Fruit fly (Drosophila melanogaster) whole organism, embryonic: ENCODE results near the gene Gr36c.
A peak's percentile ranks its signal among the peaks of the same experiment; 100 is the strongest.

Source experiments
- Atf-2 ChIP-seq: fragments of 200-800 bp; sonication (Bioruptor generic); optimal IDR thresholded peaks from 2 replicates; lab custom pipeline; 2016; ENCODE audit warnings: missing biosample characterization, missing genetic modification characterization
- CG10565 ChIP-seq: fragments of 200-800 bp; sonication (Bioruptor generic); optimal IDR thresholded peaks from 3 replicates; lab custom pipeline; 2016; ENCODE audit warnings: missing biosample characterization, mild to moderate bottlenecking, missing genetic modification characterization
- CG11504 ChIP-seq: fragments of 200-800 bp; sonication (Bioruptor generic); optimal IDR thresholded peaks from 3 replicates; lab custom pipeline; 2019; ENCODE audit warnings: missing biosample characterization, mild to moderate bottlenecking, missing genetic modification characterization, moderate library complexity
- CG1233 ChIP-seq: fragments of 200-800 bp; sonication (Bioruptor generic); optimal IDR thresholded peaks from 4 replicates; lab custom pipeline; 2018; ENCODE audit warnings: missing biosample characterization, mild to moderate bottlenecking, missing genetic modification characterization
- CG12391 ChIP-seq: fragments of 200-800 bp; sonication (Bioruptor generic); optimal IDR thresholded peaks from 3 replicates; lab custom pipeline; 2018; ENCODE audit warnings: missing biosample characterization, mild to moderate bottlenecking, missing genetic modification characterization, moderate library complexity
- CG15011 ChIP-seq: fragments of 200-800 bp; sonication (Bioruptor generic); optimal IDR thresholded peaks from 3 replicates; lab custom pipeline; 2018; ENCODE audit warnings: missing biosample characterization, mild to moderate bottlenecking, missing genetic modification characterization
- CG15269 ChIP-seq: fragments of 200-800 bp; sonication (Bioruptor generic); optimal IDR thresholded peaks from 2 replicates; lab custom pipeline; 2018; ENCODE audit warnings: missing biosample characterization, mild to moderate bottlenecking, missing genetic modification characterization, moderate library complexity
- CG1602 ChIP-seq: fragments of 200-800 bp; sonication (Bioruptor generic); optimal IDR thresholded peaks from 3 replicates; lab custom pipeline; 2016; ENCODE audit warnings: missing biosample characterization, missing genetic modification characterization
- CG17385 ChIP-seq: fragments of 200-800 bp; sonication (Bioruptor generic); optimal IDR thresholded peaks from 3 replicates; lab custom pipeline; 2018; ENCODE audit warnings: missing biosample characterization, mild to moderate bottlenecking, missing genetic modification characterization
- CG1832 ChIP-seq: fragments of 200-800 bp; sonication (Bioruptor generic); optimal IDR thresholded peaks from 2 replicates; lab custom pipeline; 2017; ENCODE audit warnings: missing biosample characterization, mild to moderate bottlenecking, missing genetic modification characterization, inconsistent platforms
- CG2678 ChIP-seq: fragments of 200-800 bp; sonication (Bioruptor generic); optimal IDR thresholded peaks from 3 replicates; lab custom pipeline; 2019; ENCODE audit warnings: missing biosample characterization, mild to moderate bottlenecking, missing genetic modification characterization, moderate library complexity
- CG2712 ChIP-seq: fragments of 200-800 bp; optimal IDR thresholded peaks from 3 replicates; lab custom pipeline; 2019; ENCODE audit warnings: missing biosample characterization, mild to moderate bottlenecking, missing genetic modification characterization, moderate library complexity
- CG31441 ChIP-seq: fragments of 200-800 bp; sonication (Bioruptor generic); IDR thresholded peaks from 2 replicates; pipeline ENCODE4 v1.3.6; 2022; ENCODE audit warnings: missing biosample characterization, missing genetic modification characterization
- CG3281 ChIP-seq: fragments of 200-800 bp; sonication (Bioruptor generic); optimal IDR thresholded peaks from 3 replicates; lab custom pipeline; 2017; ENCODE audit warnings: missing biosample characterization, mild to moderate bottlenecking, missing genetic modification characterization
- CG33557 ChIP-seq: fragments of 200-800 bp; sonication (Bioruptor generic); optimal IDR thresholded peaks from 2 replicates; lab custom pipeline; 2019; ENCODE audit warnings: missing biosample characterization, mild to moderate bottlenecking, missing genetic modification characterization, moderate library complexity
- CG42726 ChIP-seq: fragments of 200-800 bp; sonication (Bioruptor generic); IDR thresholded peaks from 2 replicates; pipeline ENCODE4 v1.3.6; 2022; ENCODE audit warnings: missing biosample characterization, missing genetic modification characterization; ENCODE audit not compliant: partially characterized antibody
- CG6765 ChIP-seq: fragments of 200-800 bp; sonication (Bioruptor generic); optimal IDR thresholded peaks from 3 replicates; lab custom pipeline; 2017; ENCODE audit warnings: missing biosample characterization, mild to moderate bottlenecking, missing genetic modification characterization
- CG7556 ChIP-seq: fragments of 200-800 bp; sonication (Bioruptor generic); optimal IDR thresholded peaks from 2 replicates; lab custom pipeline; 2017; ENCODE audit warnings: missing biosample characterization, mild to moderate bottlenecking, missing genetic modification characterization
- CG8089 ChIP-seq: fragments of 200-800 bp; sonication (Bioruptor generic); optimal IDR thresholded peaks from 3 replicates; lab custom pipeline; 2016; ENCODE audit warnings: missing biosample characterization, missing genetic modification characterization
- CG8924 ChIP-seq: fragments of 200-800 bp; optimal IDR thresholded peaks from 3 replicates; lab custom pipeline; 2019; ENCODE audit warnings: missing biosample characterization, mild to moderate bottlenecking, missing genetic modification characterization, moderate library complexity
- CG9727 ChIP-seq: fragments of 200-800 bp; sonication (Bioruptor generic); optimal IDR thresholded peaks from 3 replicates; lab custom pipeline; 2017; ENCODE audit warnings: missing biosample characterization, mild to moderate bottlenecking, missing genetic modification characterization
- CoRest ChIP-seq: fragments of 200-800 bp; sonication (Bioruptor generic); optimal IDR thresholded peaks from 3 replicates; lab custom pipeline; 2018; ENCODE audit warnings: missing biosample characterization, mild to moderate bottlenecking, missing genetic modification characterization, moderate library complexity
- Deaf1 ChIP-seq: fragments of 200-800 bp; optimal IDR thresholded peaks from 3 replicates; lab custom pipeline; 2019; ENCODE audit warnings: missing biosample characterization, mild to moderate bottlenecking, missing genetic modification characterization, moderate library complexity
- ERR ChIP-seq: fragments of 200-800 bp; sonication (Bioruptor generic); optimal IDR thresholded peaks from 2 replicates; lab custom pipeline; 2016; ENCODE audit warnings: missing biosample characterization, missing genetic modification characterization
- Eip74EF ChIP-seq, 2 experiments: fragments of 200-800 bp in 1 of 2; fragments of >200 bp in 1 of 2; sonication (Bioruptor generic) in 1 of 2; optimal IDR thresholded peaks; 2 replicates each; lab custom pipeline; 2017 to 2019; ENCODE audit warnings: missing biosample characterization in 2 of 2, missing genetic modification characterization in 2 of 2, mild to moderate bottlenecking in 1 of 2, moderate library complexity in 1 of 2
- HHEX ChIP-seq: fragments of 200-800 bp; sonication (Bioruptor generic); optimal IDR thresholded peaks from 3 replicates; lab custom pipeline; 2017; ENCODE audit warnings: missing biosample characterization, mild to moderate bottlenecking, missing genetic modification characterization, missing genetic modification reagents
- HLH4C ChIP-seq: fragments of 200-800 bp; sonication (Bioruptor generic); IDR thresholded peaks from 3 replicates; pipeline ENCODE4 v1.3.6; 2022; ENCODE audit warnings: missing biosample characterization, missing genetic modification characterization; ENCODE audit not compliant: partially characterized antibody
- Hand ChIP-seq: fragments of 200-800 bp; sonication (Bioruptor generic); optimal IDR thresholded peaks from 2 replicates; lab custom pipeline; 2017; ENCODE audit warnings: mild to moderate bottlenecking, missing biosample characterization, missing genetic modification reagents, missing genetic modification characterization
- Hr51 ChIP-seq, 2 experiments: fragments of 200-800 bp; sonication (Bioruptor generic); optimal IDR thresholded peaks; 2 replicates in 1 of 2; 3 replicates in 1 of 2; lab custom pipeline; 2016 to 2018; ENCODE audit warnings: missing biosample characterization in 2 of 2, missing genetic modification characterization in 2 of 2, mild to moderate bottlenecking in 1 of 2, moderate library complexity in 1 of 2
- Mes4 ChIP-seq: fragments of 200-800 bp; sonication (Bioruptor generic); optimal IDR thresholded peaks from 2 replicates; lab custom pipeline; 2016; ENCODE audit warnings: missing biosample characterization, missing genetic modification characterization
- Oli ChIP-seq: fragments of 200-800 bp; sonication (Bioruptor generic); optimal IDR thresholded peaks from 2 replicates; lab custom pipeline; 2018; ENCODE audit warnings: missing biosample characterization, mild to moderate bottlenecking, missing genetic modification characterization, moderate library complexity
- Rfx ChIP-seq: fragments of 200-800 bp; sonication (Bioruptor generic); IDR thresholded peaks from 2 replicates; pipeline ENCODE4 v1.3.6; 2022; ENCODE audit warnings: missing biosample characterization, missing genetic modification characterization
- Sox100B ChIP-seq: fragments of 200-800 bp; sonication (Bioruptor generic); optimal IDR thresholded peaks from 3 replicates; lab custom pipeline; 2018; ENCODE audit warnings: missing biosample characterization, mild to moderate bottlenecking, missing genetic modification characterization
- Sox102F ChIP-seq: fragments of 200-800 bp; sonication (Bioruptor generic); optimal IDR thresholded peaks from 2 replicates; lab custom pipeline; 2018; ENCODE audit warnings: missing biosample characterization, mild to moderate bottlenecking, missing genetic modification characterization, moderate library complexity
- cg ChIP-seq: fragments of 200-800 bp; sonication (Bioruptor generic); optimal IDR thresholded peaks from 3 replicates; lab custom pipeline; 2019; ENCODE audit warnings: missing biosample characterization, mild to moderate bottlenecking, missing genetic modification characterization, moderate library complexity
- cwo ChIP-seq: fragments of 200-800 bp; sonication (Bioruptor generic); optimal IDR thresholded peaks from 3 replicates; lab custom pipeline; 2017; ENCODE audit warnings: missing biosample characterization, missing genetic modification characterization, mild to moderate bottlenecking, moderate library complexity, missing genetic modification reagents
- dmrt99B ChIP-seq: fragments of 200-800 bp; sonication (Bioruptor generic); optimal IDR thresholded peaks from 2 replicates; lab custom pipeline; 2018; ENCODE audit warnings: missing biosample characterization, mild to moderate bottlenecking, missing genetic modification characterization, moderate library complexity
- fd3F ChIP-seq: fragments of 200-800 bp; sonication (Bioruptor generic); optimal IDR thresholded peaks from 2 replicates; lab custom pipeline; 2018; ENCODE audit warnings: missing biosample characterization, mild to moderate bottlenecking, missing genetic modification characterization, moderate library complexity
- ind ChIP-seq: fragments of 200-800 bp; sonication (Bioruptor generic); optimal IDR thresholded peaks from 3 replicates; lab custom pipeline; 2016; ENCODE audit warnings: missing biosample characterization, missing genetic modification characterization
- nmo ChIP-seq: fragments of 200-800 bp; sonication (Bioruptor generic); optimal IDR thresholded peaks from 2 replicates; lab custom pipeline; 2018; ENCODE audit warnings: missing biosample characterization, mild to moderate bottlenecking, missing genetic modification characterization, moderate library complexity
- org-1 ChIP-seq: fragments of 200-800 bp; sonication (Bioruptor generic); optimal IDR thresholded peaks from 2 replicates; lab custom pipeline; 2017; ENCODE audit warnings: missing biosample characterization, missing genetic modification characterization
- pros ChIP-seq: fragments of 200-800 bp; sonication (Bioruptor generic); optimal IDR thresholded peaks from 3 replicates; lab custom pipeline; 2019; ENCODE audit warnings: missing biosample characterization, mild to moderate bottlenecking, missing genetic modification characterization, moderate library complexity
- slbo ChIP-seq: fragments of 200-800 bp; sonication (Bioruptor generic); IDR thresholded peaks from 2 replicates; pipeline ENCODE4 v1.3.6; 2022; ENCODE audit warnings: missing biosample characterization, missing genetic modification characterization
- sob ChIP-seq: fragments of 200-800 bp; sonication (Bioruptor generic); IDR thresholded peaks from 2 replicates; pipeline ENCODE4 v1.3.6; 2022; ENCODE audit warnings: missing biosample characterization, missing genetic modification characterization
- sqz ChIP-seq: fragments of 200-800 bp; sonication (Bioruptor generic); optimal IDR thresholded peaks from 3 replicates; lab custom pipeline; 2018; ENCODE audit warnings: missing biosample characterization, mild to moderate bottlenecking, missing genetic modification characterization
- sug ChIP-seq: fragments of 200-800 bp; optimal IDR thresholded peaks from 2 replicates; lab custom pipeline; 2019; ENCODE audit warnings: missing biosample characterization, mild to moderate bottlenecking, missing genetic modification characterization, moderate library complexity
- tio ChIP-seq: fragments of 200-800 bp; sonication (Bioruptor generic); optimal IDR thresholded peaks from 2 replicates; lab custom pipeline; 2017; ENCODE audit warnings: missing biosample characterization, missing genetic modification characterization, inconsistent platforms
- unc-4 ChIP-seq: fragments of 200-800 bp; sonication (Bioruptor generic); IDR thresholded peaks from 2 replicates; pipeline ENCODE4 v1.3.6; 2022; ENCODE audit warnings: missing biosample characterization, missing genetic modification characterization; ENCODE audit not compliant: partially characterized antibody
- unpg ChIP-seq: fragments of 200-800 bp; sonication (Bioruptor generic); optimal IDR thresholded peaks from 3 replicates; lab custom pipeline; 2018; ENCODE audit warnings: missing biosample characterization, mild to moderate bottlenecking, missing genetic modification characterization, moderate library complexity

The Gr36c gene

dm6 chr2L:17207072-17207471 lies 26.9 kb downstream of the Gr36c start (continued):
- no peak for TF ChIP-seq Eip74EF (GFP tag; optimal IDR thresholded peaks at IDR 0.05; lab: Kevin White, UChicago)
- TF ChIP-seq CG31441 (GFP tag; lab: Robert Waterston, UW), result peak; percentile 53
- peak; percentile 60 for TF ChIP-seq dmrt99B (tag; lab: Kevin White, UChicago)
- no peak for TF ChIP-seq CG10565 (GFP tag; lab: Kevin White, UChicago)
- TF ChIP-seq sqz, result no peak
- no peak for TF ChIP-seq Mes4 (GFP tag; lab: Kevin White, UChicago)
- no peak for TF ChIP-seq pros
- peak; percentile 48 for TF ChIP-seq CG3281 (GFP tag; lab: Kevin White, UChicago)
- no peak for TF ChIP-seq CG33557 (GFP tag; lab: Kevin White, UChicago)
- peak; percentile 7 for TF ChIP-seq sug
- peak; percentile 36 for TF ChIP-seq Sox100B (GFP tag; lab: Kevin White, UChicago)
- TF ChIP-seq Oli (tag; lab: Kevin White, UChicago), result peak; percentile 27
- peak; percentile 33 for TF ChIP-seq CoRest (tag; lab: Kevin White, UChicago)
- peak; percentile 45 for TF ChIP-seq CG15269 (tag; lab: Kevin White, UChicago)
- 0 out of 2 replicates have a peak, but pooled peaks have one; percentile 22 for TF ChIP-seq slbo (GFP tag; lab: Robert Waterston, UW)
- peak; percentile 2 for TF ChIP-seq CG15011
- TF ChIP-seq ERR (GFP tag; lab: Kevin White, UChicago), result no peak
- no peak for TF ChIP-seq CG1832
- no peak for TF ChIP-seq CG8089 (GFP tag; lab: Kevin White, UChicago)
- TF ChIP-seq unpg (GFP tag; lab: Kevin White, UChicago), result peak; percentile 10
- TF ChIP-seq CG2678 (tag; lab: Kevin White, UChicago), result peak; percentile 64
- peak; percentile 4 for TF ChIP-seq fd3F (GFP tag; lab: Kevin White, UChicago)
- TF ChIP-seq Sox102F (GFP tag; lab: Kevin White, UChicago), result peak; percentile 45
- TF ChIP-seq CG1233 (GFP tag; lab: Kevin White, UChicago), result no peak
- no peak for TF ChIP-seq tio (GFP tag; lab: Kevin White, UChicago)
- TF ChIP-seq CG8924 (tag; lab: Kevin White, UChicago), result peak; percentile 37
- TF ChIP-seq CG17385, result peak; percentile 2
- TF ChIP-seq org-1, result peak; percentile 14
- TF ChIP-seq CG11504 (tag; lab: Kevin White, UChicago), result peak; percentile 65
- no peak for TF ChIP-seq CG42726
- no peak for TF ChIP-seq sob (GFP tag; lab: Robert Waterston, UW)
- peak; percentile 23 for TF ChIP-seq CG9727
- peak; percentile 28 for TF ChIP-seq CG12391 (tag; lab: Kevin White, UChicago)
- peak; percentile 17 for TF ChIP-seq CG6765 (GFP tag; lab: Kevin White, UChicago)
- TF ChIP-seq CG1602 (GFP tag; lab: Kevin White, UChicago), result no peak
- peak in 1 of 2 experiments; percentile 68 for TF ChIP-seq Hr51 (GFP tag; optimal IDR thresholded peaks at IDR 0.05; lab: Kevin White, UChicago)
- TF ChIP-seq cwo (GFP tag; lab: Kevin White, UChicago), result peak; percentile 12
- TF ChIP-seq cg, result no peak
- TF ChIP-seq ind (GFP tag; lab: Kevin White, UChicago), result peak; percentile 18
- TF ChIP-seq CG7556, result peak; percentile 56
- peak; percentile 27 for TF ChIP-seq CG2712 (tag; lab: Kevin White, UChicago)
- TF ChIP-seq unc-4 (GFP tag; lab: Robert Waterston, UW), result no peak
- peak; percentile 41 for TF ChIP-seq Deaf1 (tag; lab: Kevin White, UChicago)
- no peak for TF ChIP-seq HLH4C (GFP tag; lab: Robert Waterston, UW)
- TF ChIP-seq HHEX (GFP tag; lab: Kevin White, UChicago), result peak; percentile 4
- peak; percentile 42 for TF ChIP-seq nmo (GFP tag; lab: Kevin White, UChicago)
- no peak for TF ChIP-seq Atf-2 (GFP tag; lab: Kevin White, UChicago)
- TF ChIP-seq Hand (GFP tag; lab: Kevin White, UChicago), result peak; percentile 0
- no peak for TF ChIP-seq Rfx (GFP tag; lab: Robert Waterston, UW)
